Worm (Caenorhabditis elegans): ENCODE measurements around the gene daf-7.

- TF ChIP-seq fkh-10 (GFP tag; optimal IDR thresholded peaks at IDR 0.05) (no peak), pqm-1 (tag; optimal IDR thresholded peaks at IDR 0.05) (no peak), nhr-28 (tag; optimal IDR thresholded peaks at IDR 0.05) (no peak), zag-1 (tag; optimal IDR thresholded peaks at IDR 0.05) (no peak), daf-12 (tag; optimal IDR thresholded peaks at IDR 0.05) (no peak), ceh-9 (tag; optimal IDR thresholded peaks at IDR 0.05) (no peak), ceh-82 (tag; optimal IDR thresholded peaks at IDR 0.05) (no peak)
Observed at ce11 chrIII:859898-860297, 48.3 kb downstream of the daf-7 start, which contains the start of gene exos-4.2.

Measured in whole organism, L3 larva.